Worm (Caenorhabditis elegans): Measurements from ENCODE around the gene CD4.1.
A peak's percentile ranks its signal among the peaks of the same experiment; 100 is the strongest.

The CD4.1 gene

DNA sequence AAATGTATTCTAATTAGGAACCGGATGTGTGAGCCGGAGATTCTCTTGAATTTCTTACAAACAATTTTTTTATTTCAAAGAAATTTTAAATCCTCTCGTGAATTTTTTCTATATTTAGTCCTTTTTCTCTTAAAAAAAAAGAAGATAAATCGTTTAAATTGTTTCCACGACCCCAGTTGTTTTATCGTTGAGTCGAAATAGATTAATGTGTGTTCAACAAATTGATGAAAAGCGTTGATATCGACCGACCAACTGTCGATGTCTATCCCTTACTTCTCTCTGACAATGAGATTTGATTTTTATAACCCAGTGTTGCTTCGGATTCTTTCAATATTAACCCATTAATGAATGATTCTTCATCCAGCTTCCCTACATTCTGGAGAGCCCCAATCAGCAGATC lies at the start of gene CD4.1:
CD4.1 (plus strand) TSS at position 301 of the 400 bp plus-strand sequence.
- TF ChIP-seq hlh-13 (GFP tag; optimal IDR thresholded peaks at IDR 0.05) (no peak), eyg-1 (tag; optimal IDR thresholded peaks at IDR 0.05) (no peak), sox-4 (tag; optimal IDR thresholded peaks at IDR 0.05) (no peak), pha-4 (tag; optimal IDR thresholded peaks at IDR 0.05) (no peak), ttx-3 (tag; optimal IDR thresholded peaks at IDR 0.05) (no peak), hlh-30 (tag; optimal IDR thresholded peaks at IDR 0.05; ENCODE audit: insufficient read depth) (no peak), dve-1 (tag; optimal IDR thresholded peaks at IDR 0.05) (no peak), fkh-6 (tag; optimal IDR thresholded peaks at IDR 0.05) (no peak), hlh-15 (tag; optimal IDR thresholded peaks at IDR 0.05) (no peak), gmeb-2 (tag; optimal IDR thresholded peaks at IDR 0.05) (no peak), pat-9 (tag; optimal IDR thresholded peaks at IDR 0.05) (no peak), fkh-10 (GFP tag; optimal IDR thresholded peaks at IDR 0.05) (no peak), pros-1 (tag; optimal IDR thresholded peaks at IDR 0.05) (no peak), tbx-2 (tag; optimal IDR thresholded peaks at IDR 0.05) (no peak), ceh-45 (GFP tag; IDR thresholded peaks at IDR 0.05) (no peak), ceh-31 (tag; optimal IDR thresholded peaks at IDR 0.05) (no peak), ceh-22 (tag; optimal IDR thresholded peaks at IDR 0.05) (no peak), K02D7.2 (tag; optimal IDR thresholded peaks at IDR 0.05) (no peak), fax-1 (tag; optimal IDR thresholded peaks at IDR 0.05) (no peak)

DNA sequence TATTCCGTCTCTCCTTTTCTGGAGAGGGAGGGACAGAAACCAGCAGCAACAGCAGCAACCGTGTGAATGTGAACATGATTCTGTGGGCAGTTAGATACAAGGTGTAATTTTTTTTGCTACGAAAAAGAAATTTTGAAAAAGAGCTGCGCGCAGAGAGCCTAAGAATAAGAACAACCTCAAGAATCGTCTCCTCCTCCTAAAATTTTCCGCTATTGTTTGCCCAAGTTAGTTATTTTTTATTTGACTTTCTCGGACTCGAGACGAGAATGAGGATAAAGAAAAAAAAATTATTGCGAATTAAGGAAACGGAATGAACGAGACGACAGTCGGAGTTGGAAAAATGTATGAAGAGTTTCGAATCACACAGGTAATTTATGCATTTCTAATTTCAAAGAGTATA lies 47.8 kb upstream of the CD4.1 start, which contains the start of gene glb-5:
glb-5 (plus strand) TSS at position 301 of the 400 bp plus-strand sequence.
- TF ChIP-seq nhr-232 (tag; optimal IDR thresholded peaks at IDR 0.05) (no peak), nfya-1 (tag; optimal IDR thresholded peaks at IDR 0.05) (no peak), ceh-24 (tag; optimal IDR thresholded peaks at IDR 0.05) (no peak), dmd-4 (tag; optimal IDR thresholded peaks at IDR 0.05; ENCODE audit: borderline replicate concordance) (no peak)

DNA sequence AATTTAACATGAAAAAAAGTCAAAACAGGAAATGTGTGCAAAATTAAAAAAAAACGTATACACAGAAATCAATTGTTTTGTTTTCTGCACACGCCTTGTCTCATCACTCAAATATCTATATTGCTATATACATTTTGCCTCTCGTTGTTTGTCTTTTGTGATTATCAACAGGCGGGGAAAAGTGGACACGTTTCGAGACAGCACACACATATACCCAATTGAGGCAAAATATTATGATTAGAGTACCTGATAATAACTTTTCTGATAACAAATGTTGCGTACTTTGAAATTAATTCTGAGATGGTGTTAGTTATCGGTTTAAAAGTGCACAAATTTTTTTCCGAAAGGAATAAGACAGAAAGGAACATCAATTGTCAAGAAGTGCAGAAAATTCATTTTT lies 46.5 kb upstream of the CD4.1 start:
- TF ChIP-seq ceh-2 (tag; optimal IDR thresholded peaks at IDR 0.05): no peak
- TF ChIP-seq ets-4 (tag; optimal IDR thresholded peaks at IDR 0.05): no peak
- TF ChIP-seq F13H6.1 (tag; optimal IDR thresholded peaks at IDR 0.05): no peak
- TF ChIP-seq elt-2 (tag; optimal IDR thresholded peaks at IDR 0.05): peak; percentile 91

DNA sequence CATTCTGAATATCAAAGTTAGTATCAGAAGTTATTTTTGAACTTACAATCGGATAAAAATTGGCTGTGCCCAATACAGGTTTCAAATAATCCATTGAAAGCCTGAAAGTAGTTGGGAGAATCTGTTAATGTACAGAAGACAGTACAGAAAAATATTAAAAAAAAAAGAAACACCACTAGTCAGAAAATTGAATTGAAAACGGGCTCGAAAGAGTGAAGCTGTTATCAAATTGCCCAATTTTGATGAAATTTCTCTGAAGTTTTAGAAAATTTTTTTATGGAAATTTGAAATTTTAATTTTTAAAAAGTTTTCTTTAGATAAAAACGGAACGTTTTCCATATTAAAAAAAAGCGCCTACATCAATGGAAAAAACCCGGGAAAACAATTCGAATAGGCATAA lies 39.2 kb upstream of the CD4.1 start, which contains the start of gene C18C4.7:
C18C4.7 (minus strand) TSS at position 101 of the 400 bp plus-strand sequence.
- TF ChIP-seq nfya-1 (tag; optimal IDR thresholded peaks at IDR 0.05): no peak
- no peak for TF ChIP-seq lim-6 (tag; optimal IDR thresholded peaks at IDR 0.05)
- no peak for TF ChIP-seq syd-9 (tag; optimal IDR thresholded peaks at IDR 0.05)
- TF ChIP-seq ceh-14 (tag; optimal IDR thresholded peaks at IDR 0.05): no peak
- no peak for TF ChIP-seq eyg-1 (tag; optimal IDR thresholded peaks at IDR 0.05)
- no peak for TF ChIP-seq ztf-16 (tag; optimal IDR thresholded peaks at IDR 0.05)
- no peak for TF ChIP-seq ceh-48 (tag; optimal IDR thresholded peaks at IDR 0.05)

DNA sequence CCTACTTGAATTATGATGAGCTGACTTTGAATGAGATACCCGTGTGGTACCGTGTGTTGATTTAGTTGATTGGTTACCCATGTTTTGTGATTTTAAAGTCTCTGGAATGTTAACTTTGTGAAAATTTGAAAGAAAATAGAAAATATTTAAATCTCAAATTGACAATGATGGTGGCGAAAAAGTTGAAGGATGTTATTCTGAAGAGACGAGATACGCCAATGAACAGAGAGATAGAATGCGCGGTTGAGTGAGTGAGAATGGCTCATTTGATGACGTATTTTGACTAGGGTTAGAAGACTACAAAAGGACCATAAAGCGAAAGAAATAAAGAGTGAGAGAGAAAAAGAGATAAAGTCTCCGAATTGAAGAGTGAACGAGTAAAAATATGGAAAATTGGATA lies 35.9 kb upstream of the CD4.1 start, which contains the start of gene glb-6:
glb-6 (minus strand) TSS at position 101 of the 400 bp plus-strand sequence.
- TF ChIP-seq ztf-16 (tag; optimal IDR thresholded peaks at IDR 0.05) (no peak), ceh-9 (tag; optimal IDR thresholded peaks at IDR 0.05) (no peak), madf-2 (tag; optimal IDR thresholded peaks at IDR 0.05) (no peak), rnt-1 (tag; optimal IDR thresholded peaks at IDR 0.05) (no peak), pqm-1 (tag; optimal IDR thresholded peaks at IDR 0.05) (no peak), unc-3 (GFP tag; conservative IDR thresholded peaks at IDR 0.05) (no peak), unc-3 (tag; optimal IDR thresholded peaks at IDR 0.05) (no peak), tbx-2 (tag; optimal IDR thresholded peaks at IDR 0.05) (no peak)

All from whole organism, late embryonic.